Worm (Caenorhabditis elegans) whole organism, L4 larva: ENCODE data around the gene F46B6.9.

Experiments used
- ceh-28 ChIP-seq: fragments of 150-350 bp; optimal IDR thresholded peaks from 2 replicates; lab custom pipeline; 2014; ENCODE audit warnings: missing biosample characterization, missing genetic modification reagents, missing genetic modification characterization
- ceh-44 ChIP-seq: fragments of 200-800 bp; sonication (Bioruptor generic); IDR thresholded peaks from 2 replicates; pipeline ENCODE4 v1.3.6; 2022; ENCODE audit warnings: missing genetic modification reagents, missing genetic modification characterization, missing compliant biosample characterization
- ceh-82 ChIP-seq: sonication (generic microtip); optimal IDR thresholded peaks from 2 replicates; lab custom pipeline; 2017; ENCODE audit warnings: missing biosample characterization, missing genetic modification characterization
- egl-43 ChIP-seq: fragments of 200-800 bp; sonication (Bioruptor generic); IDR thresholded peaks from 2 replicates; pipeline ENCODE4 v1.3.6; 2022; ENCODE audit warnings: missing genetic modification reagents, missing genetic modification characterization, missing compliant biosample characterization
- gei-8 ChIP-seq: fragments of 200-800 bp; sonication (Bioruptor generic); optimal IDR thresholded peaks from 2 replicates; lab custom pipeline; 2018; ENCODE audit warnings: mild to moderate bottlenecking, missing genetic modification characterization, missing compliant biosample characterization
- hlh-11 ChIP-seq: fragments of 200-800 bp; sonication (Bioruptor generic); optimal IDR thresholded peaks from 2 replicates; lab custom pipeline; 2018; ENCODE audit warnings: mild to moderate bottlenecking, missing genetic modification characterization, missing compliant biosample characterization
- hlh-30 ChIP-seq: sonication (generic microtip); optimal IDR thresholded peaks from 2 replicates; lab custom pipeline; 2017; ENCODE audit warnings: antibody characterized with exemption, mild to moderate bottlenecking, missing genetic modification characterization, missing compliant biosample characterization; ENCODE audit not compliant: insufficient read depth
- lin-39 ChIP-seq: fragments of 150-350 bp; optimal IDR thresholded peaks from 2 replicates; lab custom pipeline; 2014; ENCODE audit warnings: missing biosample characterization, missing genetic modification reagents, missing genetic modification characterization
- nhr-25 ChIP-seq: sonication (generic microtip); optimal IDR thresholded peaks from 2 replicates; lab custom pipeline; 2017; ENCODE audit warnings: missing genetic modification characterization, mild to moderate bottlenecking, missing compliant biosample characterization, antibody characterized with exemption, moderate library complexity, borderline replicate concordance; ENCODE audit not compliant: insufficient read depth
- nhr-6 ChIP-seq: fragments of 150-350 bp; optimal IDR thresholded peaks from 2 replicates; lab custom pipeline; 2014; ENCODE audit warnings: missing biosample characterization, missing genetic modification characterization
- nhr-76 ChIP-seq: fragments of 150-350 bp; optimal IDR thresholded peaks from 2 replicates; lab custom pipeline; 2014; ENCODE audit warnings: missing biosample characterization, missing genetic modification characterization
- zag-1 ChIP-seq: fragments of 150-350 bp; optimal IDR thresholded peaks from 2 replicates; lab custom pipeline; 2014; ENCODE audit warnings: missing biosample characterization, missing genetic modification characterization
- zfp-3 ChIP-seq: fragments of 200-800 bp; sonication (Bioruptor generic); conservative IDR thresholded peaks from 2 replicates; pipeline ENCODE4 v1.3.6; 2022; ENCODE audit warnings: missing genetic modification reagents, missing genetic modification characterization, missing compliant biosample characterization
- ztf-11 ChIP-seq: fragments of 150-350 bp; optimal IDR thresholded peaks from 2 replicates; lab custom pipeline; 2014; ENCODE audit warnings: missing biosample characterization, missing genetic modification characterization

DNA sequence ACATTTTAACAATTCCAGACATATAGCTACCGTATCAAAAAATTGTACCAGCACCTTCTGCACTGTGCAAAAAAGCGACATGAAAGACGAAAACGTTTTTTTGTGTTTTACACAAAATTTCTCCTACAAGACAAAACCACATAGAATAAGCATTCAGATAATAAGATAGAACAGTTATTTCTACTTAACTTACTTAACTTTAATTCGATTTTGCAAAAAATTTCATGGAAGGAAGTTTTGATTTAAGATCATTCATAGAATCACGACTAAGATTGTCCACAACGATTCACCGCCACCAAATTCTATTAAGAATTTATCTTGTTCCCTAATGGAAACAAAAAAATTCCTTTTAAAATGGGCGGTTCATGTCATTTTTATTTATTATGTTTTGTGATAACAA lies 32.9 kb upstream of the F46B6.9 start:
- TF ChIP-seq lin-39 (tag; lab: Kevin White, UChicago) (no peak), nhr-76 (tag; lab: Kevin White, UChicago) (no peak), nhr-6 (no peak), zag-1 (tag; lab: Kevin White, UChicago) (no peak), gei-8 (no peak), ztf-11 (tag; lab: Kevin White, UChicago) (no peak), egl-43 (no peak), hlh-30 (tag; lab: Kevin White, UChicago) (no peak), ceh-82 (tag; lab: Kevin White, UChicago) (no peak), nhr-25 (tag; lab: Kevin White, UChicago) (no peak), hlh-11 (tag; lab: Kevin White, UChicago) (no peak), ceh-44 (GFP tag; lab: Robert Waterston, UW) (no peak), zfp-3 (no peak), ceh-28 (tag; lab: Kevin White, UChicago) (no peak)
